Worm (Caenorhabditis elegans): ENCODE data around the gene egli-1.

ce11 chrII:9310794-9311193 is 13.0 kb upstream of the egli-1 start:
- no peak for TF ChIP-seq fos-1 (tag; optimal IDR thresholded peaks at IDR 0.05)
- TF ChIP-seq C04F5.9 (tag; optimal IDR thresholded peaks at IDR 0.05), result no peak
- no peak for TF ChIP-seq jun-1 (tag; optimal IDR thresholded peaks at IDR 0.05)
- no peak for TF ChIP-seq zag-1 (tag; optimal IDR thresholded peaks at IDR 0.05)

Measured in whole organism, L1 larva.